Worm (Caenorhabditis elegans) whole organism, late embryonic: Measurements from ENCODE around the gene pcn-1.

Source experiments
- fkh-10 ChIP-seq: fragments of 150-350 bp; optimal IDR thresholded peaks from 2 replicates; lab custom pipeline; 2014; ENCODE audit warnings: missing biosample characterization, missing genetic modification reagents, missing genetic modification characterization
- nhr-11 ChIP-seq: fragments of 150-350 bp; optimal IDR thresholded peaks from 2 replicates; lab custom pipeline; 2014; ENCODE audit warnings: missing biosample characterization, missing genetic modification characterization
- pag-3 ChIP-seq: sonication (generic microtip); optimal IDR thresholded peaks from 2 replicates; lab custom pipeline; 2016; ENCODE audit warnings: missing compliant biosample characterization, missing genetic modification characterization, borderline replicate concordance
- pax-1 ChIP-seq: fragments of 150-350 bp; optimal IDR thresholded peaks from 2 replicates; lab custom pipeline; 2014; ENCODE audit warnings: missing biosample characterization, missing genetic modification characterization
- pqm-1 ChIP-seq: sonication (generic microtip); optimal IDR thresholded peaks from 2 replicates; lab custom pipeline; 2016; ENCODE audit warnings: missing genetic modification characterization, missing compliant biosample characterization

- TF ChIP-seq pag-3 (tag; lab: Kevin White, UChicago): no peak
- no peak for TF ChIP-seq nhr-11 (tag; lab: Kevin White, UChicago)
- TF ChIP-seq fkh-10: no peak
- peak; percentile 9 for TF ChIP-seq pqm-1 (tag; lab: Kevin White, UChicago)
- TF ChIP-seq pax-1 (tag; lab: Kevin White, UChicago): no peak
Observed at ce11 chrIV:4019836-4020235, 29.4 kb downstream of the pcn-1 start.
